Worm (Caenorhabditis elegans) whole organism, midembryonic: ENCODE data around the gene ZC404.2.

ENCODE experiments used
- T22C8.4 ChIP-seq: fragments of 200-800 bp; sonication (Bioruptor generic); IDR thresholded peaks from 2 replicates; pipeline ENCODE4 v1.3.6; 2022; ENCODE audit warnings: missing genetic modification characterization, missing compliant biosample characterization
- cog-1 ChIP-seq: sonication (generic microtip); optimal IDR thresholded peaks from 2 replicates; lab custom pipeline; 2016; ENCODE audit warnings: missing genetic modification characterization, missing compliant biosample characterization
- flt-1 ChIP-seq: fragments of 200-800 bp; sonication (Bioruptor generic); IDR thresholded peaks from 2 replicates; pipeline ENCODE4 v1.3.6; 2022; ENCODE audit warnings: missing genetic modification characterization, missing compliant biosample characterization
- klf-2 ChIP-seq: fragments of 200-800 bp; sonication (Bioruptor generic); conservative IDR thresholded peaks from 2 replicates; pipeline ENCODE4 v1.3.6; 2022; ENCODE audit warnings: missing genetic modification reagents, missing genetic modification characterization, missing compliant biosample characterization
- med-1 ChIP-seq: sonication (generic microtip); optimal IDR thresholded peaks from 2 replicates; lab custom pipeline; 2017; ENCODE audit warnings: missing genetic modification characterization, mild to moderate bottlenecking, missing compliant biosample characterization, antibody characterized with exemption, missing genetic modification reagents; ENCODE audit not compliant: insufficient read depth
- ref-1 ChIP-seq: fragments of 200-800 bp; sonication (Bioruptor generic); conservative IDR thresholded peaks from 2 replicates; pipeline ENCODE4 v1.3.6; 2022; ENCODE audit warnings: missing genetic modification reagents, missing genetic modification characterization, missing compliant biosample characterization
- tab-1 ChIP-seq: fragments of 200-800 bp; sonication (Bioruptor generic); IDR thresholded peaks from 2 replicates; pipeline ENCODE4 v1.3.6; 2022; ENCODE audit warnings: missing genetic modification characterization, missing compliant biosample characterization
- ztf-23 ChIP-seq: fragments of 200-800 bp; sonication (Bioruptor generic); IDR thresholded peaks from 2 replicates; pipeline ENCODE4 v1.3.6; 2022; ENCODE audit warnings: missing genetic modification reagents, missing genetic modification characterization, missing compliant biosample characterization
- ztf-29 ChIP-seq: fragments of 200-800 bp; sonication (Bioruptor generic); IDR thresholded peaks from 2 replicates; pipeline ENCODE4 v1.3.6; 2022; ENCODE audit warnings: missing genetic modification reagents, missing genetic modification characterization, missing compliant biosample characterization

ZC404.2 gene

DNA sequence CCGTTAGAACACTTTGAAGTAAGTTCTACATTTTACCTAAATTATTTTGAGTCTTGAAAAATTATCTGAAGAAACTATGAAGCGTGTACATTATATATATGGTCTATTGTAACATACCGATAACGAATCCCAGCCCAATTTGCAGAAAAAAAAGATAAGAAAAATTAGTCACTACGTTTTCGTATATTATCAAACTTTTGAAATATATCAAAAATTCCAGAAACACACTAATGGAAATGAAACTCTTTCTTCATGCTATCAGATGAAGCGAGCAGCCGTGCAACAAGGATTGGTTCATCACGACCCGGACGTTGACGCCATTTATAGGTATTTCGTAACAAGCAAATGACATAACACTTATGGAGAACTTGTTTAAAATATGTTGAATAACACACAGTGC, 24.1 kb downstream of the ZC404.2 start:
- TF ChIP-seq med-1 (GFP tag; lab: Kevin White, UChicago) (no peak), cog-1 (tag; lab: Kevin White, UChicago) (no peak), ztf-23 (GFP tag; lab: Robert Waterston, UW) (no peak), tab-1 (GFP tag; lab: Robert Waterston, UW) (no peak), ref-1 (GFP tag; lab: Robert Waterston, UW) (no peak), ztf-29 (GFP tag; lab: Robert Waterston, UW) (no peak), flt-1 (GFP tag; lab: Robert Waterston, UW) (no peak), klf-2 (GFP tag; lab: Robert Waterston, UW) (no peak), T22C8.4 (no peak)

DNA sequence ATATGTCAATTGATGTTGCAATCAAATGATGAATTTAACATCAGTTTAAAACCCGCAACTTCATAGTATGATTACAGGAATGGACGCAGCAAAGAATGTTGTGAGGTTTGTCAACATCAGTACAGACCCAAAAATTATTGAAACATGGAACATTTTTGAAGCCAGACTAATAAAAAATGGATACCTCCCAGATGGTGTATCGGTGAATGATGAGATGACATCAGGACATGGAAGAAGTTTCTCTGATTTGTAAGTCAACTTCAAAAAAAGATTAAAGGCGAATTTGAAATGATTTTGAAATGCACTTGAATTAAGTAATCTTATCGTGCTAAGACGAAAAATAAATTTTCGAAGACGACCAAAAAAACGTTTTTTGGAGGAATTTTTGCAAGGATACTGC, 26.1 kb downstream of the ZC404.2 start:
- TF ChIP-seq cog-1 (tag; lab: Kevin White, UChicago) = no peak
- no peak for TF ChIP-seq ztf-23 (GFP tag; lab: Robert Waterston, UW)
- no peak for TF ChIP-seq ref-1 (GFP tag; lab: Robert Waterston, UW)
- TF ChIP-seq flt-1 (GFP tag; lab: Robert Waterston, UW) = no peak
- TF ChIP-seq ztf-29 (GFP tag; lab: Robert Waterston, UW) = no peak
- no peak for TF ChIP-seq klf-2 (GFP tag; lab: Robert Waterston, UW)
- TF ChIP-seq T22C8.4 = no peak
- no peak for TF ChIP-seq med-1 (GFP tag; lab: Kevin White, UChicago)
- TF ChIP-seq tab-1 (GFP tag; lab: Robert Waterston, UW) = no peak

DNA sequence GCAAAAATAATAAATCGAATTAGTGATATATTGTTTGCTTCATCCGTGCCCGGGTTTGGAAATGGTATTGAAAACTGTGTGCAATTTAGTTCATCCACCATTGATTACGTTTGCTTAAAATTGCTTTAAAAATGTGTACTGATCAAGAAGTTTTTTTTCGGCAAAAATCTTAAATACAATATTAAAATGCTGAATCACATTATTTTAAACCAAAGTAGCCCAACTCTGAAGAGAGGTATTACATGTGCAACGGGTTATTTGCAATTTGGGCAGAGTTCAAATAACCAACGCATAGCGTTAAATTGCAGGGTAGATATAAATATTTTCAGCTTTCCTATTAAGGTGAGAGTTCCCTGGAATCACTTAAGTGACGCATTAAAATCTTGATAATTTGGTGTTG, 29.4 kb downstream of the ZC404.2 start, which contains the start of gene dmsr-14:
Gene dmsr-14 (minus strand): TSS at position 101 of the 400 bp plus-strand sequence.
- no peak for TF ChIP-seq T22C8.4
- TF ChIP-seq klf-2 (GFP tag; lab: Robert Waterston, UW) = no peak
- TF ChIP-seq ztf-23 (GFP tag; lab: Robert Waterston, UW) = no peak
- TF ChIP-seq med-1 (GFP tag; lab: Kevin White, UChicago) = no peak
- no peak for TF ChIP-seq tab-1 (GFP tag; lab: Robert Waterston, UW)
- no peak for TF ChIP-seq flt-1 (GFP tag; lab: Robert Waterston, UW)
- no peak for TF ChIP-seq cog-1 (tag; lab: Kevin White, UChicago)
- no peak for TF ChIP-seq ztf-29 (GFP tag; lab: Robert Waterston, UW)
- TF ChIP-seq ref-1 (GFP tag; lab: Robert Waterston, UW) = no peak

DNA sequence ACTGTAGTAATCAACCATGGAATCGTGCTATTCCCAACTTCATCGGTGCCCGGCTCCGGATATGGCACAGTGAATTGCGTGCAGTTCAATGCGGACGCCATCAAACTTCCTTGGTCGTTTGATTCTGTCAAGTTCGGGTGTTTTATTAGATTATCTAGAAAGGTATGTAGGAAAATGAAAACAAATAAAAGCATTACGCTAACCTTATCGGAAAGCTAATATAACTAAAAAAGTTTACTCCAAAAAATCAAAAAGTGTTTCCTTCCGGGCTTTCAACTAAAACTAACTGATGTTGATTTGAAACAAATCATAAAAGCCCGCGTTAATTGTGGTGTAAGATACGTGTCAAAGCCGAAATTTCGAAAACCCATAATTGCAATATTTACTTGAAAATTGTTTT, 32.1 kb downstream of the ZC404.2 start, which contains the start of gene dmsr-13:
Gene dmsr-13 (minus strand): TSS at position 101 of the 400 bp plus-strand sequence.
- TF ChIP-seq cog-1 (tag; lab: Kevin White, UChicago) (no peak), ztf-23 (GFP tag; lab: Robert Waterston, UW) (no peak), med-1 (GFP tag; lab: Kevin White, UChicago) (no peak), flt-1 (GFP tag; lab: Robert Waterston, UW) (no peak), T22C8.4 (no peak), tab-1 (GFP tag; lab: Robert Waterston, UW) (no peak), ref-1 (GFP tag; lab: Robert Waterston, UW) (no peak), ztf-29 (GFP tag; lab: Robert Waterston, UW) (no peak)

DNA sequence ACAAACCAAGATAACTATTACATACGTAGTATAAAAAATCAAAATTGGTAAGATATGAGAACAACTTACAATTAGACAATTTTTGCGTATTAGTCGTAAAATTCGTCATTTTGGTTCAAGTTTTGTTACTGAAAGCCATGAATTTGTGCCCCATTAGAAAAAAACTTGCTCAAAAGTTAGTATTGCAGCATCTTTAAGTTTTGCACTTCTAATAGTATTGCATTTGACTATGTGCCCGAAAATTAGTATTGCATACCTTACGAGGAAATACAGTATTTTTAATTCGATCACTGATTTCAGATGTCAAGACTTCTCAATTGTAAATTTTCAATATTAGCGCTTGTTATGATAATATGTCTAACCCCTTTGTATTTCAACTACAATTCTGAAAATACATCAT, 33.8 kb downstream of the ZC404.2 start, which contains the start of gene T15B7.8:
Gene T15B7.8 (plus strand): TSS at position 301 of the 400 bp plus-strand sequence.
- no peak for TF ChIP-seq med-1 (GFP tag; lab: Kevin White, UChicago)
- TF ChIP-seq T22C8.4 = no peak
- TF ChIP-seq cog-1 (tag; lab: Kevin White, UChicago) = no peak
- no peak for TF ChIP-seq tab-1 (GFP tag; lab: Robert Waterston, UW)
- no peak for TF ChIP-seq flt-1 (GFP tag; lab: Robert Waterston, UW)
- no peak for TF ChIP-seq klf-2 (GFP tag; lab: Robert Waterston, UW)
- TF ChIP-seq ztf-23 (GFP tag; lab: Robert Waterston, UW) = no peak
- no peak for TF ChIP-seq ztf-29 (GFP tag; lab: Robert Waterston, UW)
- no peak for TF ChIP-seq ref-1 (GFP tag; lab: Robert Waterston, UW)

DNA sequence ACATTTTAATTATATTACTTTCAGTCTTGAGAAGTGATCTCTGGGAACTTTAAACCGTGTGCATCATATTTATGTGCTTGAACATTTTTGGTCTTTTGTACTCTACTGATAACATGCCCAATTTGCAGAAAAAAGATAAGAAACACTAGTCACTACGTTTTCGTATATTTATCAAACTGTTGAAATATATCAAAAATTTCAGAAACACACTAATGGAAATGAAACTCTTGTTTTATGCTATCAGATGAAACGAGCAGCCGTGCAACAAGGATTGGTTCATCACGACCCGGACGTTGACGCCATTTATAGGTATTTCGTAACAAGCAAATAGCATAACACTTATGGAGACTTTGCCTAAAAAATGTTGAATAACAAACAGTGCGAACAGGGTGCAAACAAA, 35.7 kb downstream of the ZC404.2 start:
- TF ChIP-seq flt-1 (GFP tag; lab: Robert Waterston, UW) = no peak

DNA sequence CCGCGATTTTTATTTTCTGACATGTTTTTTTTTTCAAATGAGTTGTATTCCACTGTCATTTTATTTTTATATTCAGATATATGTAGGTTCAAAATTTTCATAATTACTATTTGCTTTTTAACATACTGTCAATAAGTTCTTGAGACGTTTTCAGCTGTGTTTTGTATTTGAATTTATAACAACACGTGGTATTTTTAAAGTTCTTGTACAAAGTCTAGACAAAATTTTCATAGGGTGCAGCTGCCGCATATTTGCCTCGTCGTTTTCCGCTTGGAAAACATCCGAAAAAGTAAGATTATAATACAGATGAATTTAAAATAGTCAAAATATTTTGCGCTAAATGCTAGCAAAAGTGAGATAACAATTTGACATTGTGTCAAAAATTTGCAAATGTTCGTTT, 41.0 kb downstream of the ZC404.2 start, which contains the start of gene dmsr-15:
Gene dmsr-15 (minus strand): TSS at position 101 of the 400 bp plus-strand sequence.
- TF ChIP-seq flt-1 (GFP tag; lab: Robert Waterston, UW) = no peak
- no peak for TF ChIP-seq ref-1 (GFP tag; lab: Robert Waterston, UW)
- TF ChIP-seq ztf-29 (GFP tag; lab: Robert Waterston, UW) = no peak
- no peak for TF ChIP-seq cog-1 (tag; lab: Kevin White, UChicago)
- TF ChIP-seq tab-1 (GFP tag; lab: Robert Waterston, UW) = no peak
- TF ChIP-seq ztf-23 (GFP tag; lab: Robert Waterston, UW) = no peak
- no peak for TF ChIP-seq klf-2 (GFP tag; lab: Robert Waterston, UW)
- TF ChIP-seq med-1 (GFP tag; lab: Kevin White, UChicago) = no peak
- no peak for TF ChIP-seq T22C8.4

DNA sequence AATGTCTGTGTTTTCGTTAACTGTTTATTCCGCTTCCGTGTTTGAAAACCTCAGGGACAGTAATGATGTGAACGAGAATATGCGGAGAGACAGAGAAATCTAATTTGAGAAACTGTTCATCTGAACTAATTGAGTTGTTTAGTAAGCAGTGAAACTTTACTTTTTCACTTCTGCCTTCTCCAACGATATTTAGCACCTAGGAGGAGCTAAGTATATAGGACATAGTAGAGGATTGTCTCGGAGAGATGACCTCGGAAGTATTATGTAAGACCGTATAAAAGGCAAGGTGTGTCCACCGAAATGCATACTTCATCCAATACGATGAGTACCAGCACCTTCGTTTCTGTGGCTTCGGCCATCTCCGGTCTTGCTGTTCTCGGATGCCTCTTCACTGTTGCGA, 41.7 kb downstream of the ZC404.2 start, which contains the start of gene col-141:
Gene col-141 (plus strand): TSS at position 301 of the 400 bp plus-strand sequence.
- TF ChIP-seq cog-1 (tag; lab: Kevin White, UChicago) (no peak), flt-1 (GFP tag; lab: Robert Waterston, UW) (no peak), med-1 (GFP tag; lab: Kevin White, UChicago) (no peak), ztf-29 (GFP tag; lab: Robert Waterston, UW) (no peak), T22C8.4 (no peak)

DNA sequence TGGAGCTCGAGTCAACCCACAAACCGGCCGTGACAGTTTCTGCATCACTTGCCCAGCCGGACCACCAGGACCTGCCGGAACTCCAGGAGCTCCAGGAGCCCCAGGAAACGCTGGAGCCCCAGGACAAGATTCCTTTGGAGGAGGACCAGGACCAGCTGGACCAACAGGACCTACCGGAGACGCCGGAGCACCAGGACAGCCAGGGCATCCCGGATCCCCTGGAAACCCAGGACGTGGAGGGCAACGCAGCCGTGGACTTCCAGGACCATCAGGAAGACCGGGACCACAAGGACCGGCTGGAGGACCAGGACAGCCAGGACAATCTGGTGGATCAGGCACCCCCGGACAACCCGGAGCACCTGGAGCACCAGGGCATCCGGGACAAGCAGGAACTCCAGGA, 42.3 kb downstream of the ZC404.2 start:
- TF ChIP-seq ref-1 (GFP tag; lab: Robert Waterston, UW) (no peak), med-1 (GFP tag; lab: Kevin White, UChicago) (no peak), klf-2 (GFP tag; lab: Robert Waterston, UW) (no peak), ztf-29 (GFP tag; lab: Robert Waterston, UW) (no peak), cog-1 (tag; lab: Kevin White, UChicago) (no peak), ztf-23 (GFP tag; lab: Robert Waterston, UW) (no peak), T22C8.4 (no peak)
